Fruit fly (Drosophila melanogaster) whole organism, prepupa: Measurements from ENCODE around the gene CG2129.

Source experiments
- Blimp-1 ChIP-seq: fragments of 200-800 bp; sonication (Bioruptor generic); optimal IDR thresholded peaks from 3 replicates; lab custom pipeline; 2017; ENCODE audit warnings: missing biosample characterization, missing genetic modification characterization, mild to moderate bottlenecking, moderate library complexity, missing genetic modification reagents
- CG10631 ChIP-seq: fragments of 200-800 bp; sonication (Bioruptor generic); optimal IDR thresholded peaks from 2 replicates; lab custom pipeline; 2016; ENCODE audit warnings: missing biosample characterization, missing genetic modification characterization
- CG11294 ChIP-seq: fragments of 200-800 bp; sonication (Bioruptor generic); IDR thresholded peaks from 2 replicates; pipeline ENCODE4 v1.3.6; 2022; ENCODE audit warnings: missing biosample characterization, missing genetic modification characterization
- CG11762 ChIP-seq: fragments of 200-800 bp; sonication (Bioruptor generic); optimal IDR thresholded peaks from 3 replicates; lab custom pipeline; 2016; ENCODE audit warnings: missing biosample characterization, missing genetic modification characterization; ENCODE audit not compliant: insufficient read depth
- CG11902 ChIP-seq: fragments of 200-800 bp; sonication (Bioruptor generic); optimal IDR thresholded peaks from 3 replicates; lab custom pipeline; 2016; ENCODE audit warnings: missing biosample characterization, missing genetic modification characterization
- CG16779 ChIP-seq: fragments of 200-800 bp; sonication (Bioruptor generic); optimal IDR thresholded peaks from 3 replicates; lab custom pipeline; 2017; ENCODE audit warnings: missing biosample characterization, mild to moderate bottlenecking, missing genetic modification characterization
- CG32006 ChIP-seq: fragments of 200-800 bp; sonication (Bioruptor generic); optimal IDR thresholded peaks from 3 replicates; lab custom pipeline; 2017; ENCODE audit warnings: missing biosample characterization, mild to moderate bottlenecking, missing genetic modification characterization
- CG34406 ChIP-seq: fragments of 200-800 bp; sonication (Bioruptor generic); optimal IDR thresholded peaks from 3 replicates; lab custom pipeline; 2016; ENCODE audit warnings: missing biosample characterization, missing genetic modification characterization
- CG3919 ChIP-seq: fragments of 200-800 bp; sonication (Bioruptor generic); optimal IDR thresholded peaks from 3 replicates; lab custom pipeline; 2016; ENCODE audit warnings: missing biosample characterization, missing genetic modification characterization
- CG6276 ChIP-seq: fragments of 200-800 bp; sonication (Bioruptor generic); optimal IDR thresholded peaks from 2 replicates; lab custom pipeline; 2017; ENCODE audit warnings: missing biosample characterization, mild to moderate bottlenecking, missing genetic modification characterization
- CG6792 ChIP-seq: fragments of 200-800 bp; sonication (Bioruptor generic); optimal IDR thresholded peaks from 3 replicates; lab custom pipeline; 2016; ENCODE audit warnings: missing biosample characterization, missing genetic modification characterization
- CG6808 ChIP-seq: fragments of 200-800 bp; sonication (Bioruptor generic); optimal IDR thresholded peaks from 3 replicates; lab custom pipeline; 2017; ENCODE audit warnings: missing biosample characterization, missing genetic modification characterization, mild to moderate bottlenecking, moderate library complexity, missing genetic modification reagents
- CG6854 ChIP-seq: fragments of 200-800 bp; sonication (Bioruptor generic); optimal IDR thresholded peaks from 2 replicates; lab custom pipeline; 2017; ENCODE audit warnings: missing biosample characterization, mild to moderate bottlenecking, missing genetic modification characterization
- CG7368 ChIP-seq: fragments of 200-800 bp; sonication (Bioruptor generic); optimal IDR thresholded peaks from 3 replicates; lab custom pipeline; 2016; ENCODE audit warnings: missing biosample characterization, missing genetic modification characterization
- CG8119 ChIP-seq: fragments of 200-800 bp; sonication (Bioruptor generic); IDR thresholded peaks from 3 replicates; pipeline ENCODE4 v1.3.6; 2022; ENCODE audit warnings: missing biosample characterization, missing genetic modification characterization
- Eip75B ChIP-seq: fragments of 200-800 bp; sonication (Bioruptor generic); optimal IDR thresholded peaks from 3 replicates; lab custom pipeline; 2016; ENCODE audit warnings: missing biosample characterization, missing genetic modification characterization
- Eip78C ChIP-seq: fragments of 200-800 bp; sonication (Bioruptor generic); peaks from one replicate; lab custom pipeline; 2016; ENCODE audit warnings: missing biosample characterization, missing genetic modification characterization
- Eip93F ChIP-seq: fragments of 200-800 bp; sonication (Bioruptor generic); optimal IDR thresholded peaks from 2 replicates; lab custom pipeline; 2016; ENCODE audit warnings: missing biosample characterization, mild to moderate bottlenecking, missing genetic modification characterization
- Hr39 ChIP-seq: fragments of 200-800 bp; sonication (Bioruptor generic); optimal IDR thresholded peaks from 2 replicates; lab custom pipeline; 2016; ENCODE audit warnings: missing biosample characterization, missing genetic modification characterization
- Hr4 ChIP-seq: fragments of 200-800 bp; sonication (Bioruptor generic); optimal IDR thresholded peaks from 3 replicates; lab custom pipeline; 2016; ENCODE audit warnings: missing biosample characterization, missing genetic modification characterization
- OdsH ChIP-seq: fragments of 200-800 bp; sonication (Bioruptor generic); optimal IDR thresholded peaks from 3 replicates; lab custom pipeline; 2016; ENCODE audit warnings: missing biosample characterization, missing genetic modification characterization
- Smox ChIP-seq: fragments of 200-800 bp; sonication (Bioruptor generic); optimal IDR thresholded peaks from 3 replicates; lab custom pipeline; 2016; ENCODE audit warnings: missing biosample characterization, missing genetic modification characterization
- Sox102F ChIP-seq: fragments of 200-800 bp; sonication (Bioruptor generic); optimal IDR thresholded peaks from 2 replicates; lab custom pipeline; 2016; ENCODE audit warnings: missing biosample characterization, mild to moderate bottlenecking, missing genetic modification characterization
- Sox14 ChIP-seq: fragments of 200-800 bp; sonication (Bioruptor generic); optimal IDR thresholded peaks from 3 replicates; lab custom pipeline; 2016; ENCODE audit warnings: missing biosample characterization, missing genetic modification characterization
- esn ChIP-seq: fragments of 200-800 bp; sonication (Bioruptor generic); optimal IDR thresholded peaks from 2 replicates; lab custom pipeline; 2016; ENCODE audit warnings: missing biosample characterization, mild to moderate bottlenecking, missing genetic modification characterization, moderate library complexity
- fd59A ChIP-seq: fragments of 200-800 bp; sonication (Bioruptor generic); optimal IDR thresholded peaks from 2 replicates; lab custom pipeline; 2017; ENCODE audit warnings: missing biosample characterization, mild to moderate bottlenecking, missing genetic modification characterization, missing genetic modification reagents
- fd85E ChIP-seq: fragments of 200-800 bp; sonication (Bioruptor generic); optimal IDR thresholded peaks from 3 replicates; lab custom pipeline; 2016; ENCODE audit warnings: missing biosample characterization, missing genetic modification characterization
- fkh ChIP-seq: fragments of 200-800 bp; sonication (Bioruptor generic); optimal IDR thresholded peaks from 3 replicates; lab custom pipeline; 2017; ENCODE audit warnings: missing biosample characterization, mild to moderate bottlenecking, missing genetic modification characterization, moderate library complexity
- lz ChIP-seq: fragments of 200-800 bp; sonication (Bioruptor generic); optimal IDR thresholded peaks from 3 replicates; lab custom pipeline; 2016; ENCODE audit warnings: missing biosample characterization, missing genetic modification characterization
- net ChIP-seq: fragments of 200-800 bp; sonication (Bioruptor generic); optimal IDR thresholded peaks from 3 replicates; lab custom pipeline; 2016; ENCODE audit warnings: missing biosample characterization, missing genetic modification characterization
- pdm3 ChIP-seq: fragments of 200-800 bp; sonication (Bioruptor generic); optimal IDR thresholded peaks from 3 replicates; lab custom pipeline; 2016; ENCODE audit warnings: missing biosample characterization, missing genetic modification characterization
- salr ChIP-seq, 2 experiments: fragments of 200-800 bp; sonication (Bioruptor generic); optimal IDR thresholded peaks; 3 replicates each; lab custom pipeline; 2016 to 2018; ENCODE audit warnings: missing biosample characterization in 2 of 2, missing genetic modification characterization in 2 of 2, mild to moderate bottlenecking in 1 of 2
- spab ChIP-seq: fragments of 200-800 bp; sonication (Bioruptor generic); optimal IDR thresholded peaks from 2 replicates; lab custom pipeline; 2017; ENCODE audit warnings: missing biosample characterization, mild to moderate bottlenecking, missing genetic modification characterization, missing genetic modification reagents
- ss ChIP-seq, 2 experiments: fragments of 200-800 bp; sonication (Bioruptor generic); optimal IDR thresholded peaks; 2 replicates in 1 of 2; 3 replicates in 1 of 2; lab custom pipeline; 2017 to 2018; ENCODE audit warnings: mild to moderate bottlenecking in 2 of 2, missing biosample characterization in 2 of 2, missing genetic modification characterization in 2 of 2, moderate library complexity in 1 of 2
- svp ChIP-seq: fragments of 200-800 bp; sonication (Bioruptor generic); peaks from one replicate; lab custom pipeline; 2016; ENCODE audit warnings: missing biosample characterization, missing genetic modification characterization
- topi ChIP-seq: fragments of 200-800 bp; sonication (Bioruptor generic); optimal IDR thresholded peaks from 3 replicates; lab custom pipeline; 2016; ENCODE audit warnings: missing biosample characterization, missing genetic modification characterization
- vri ChIP-seq: fragments of 200-800 bp; sonication (Bioruptor generic); optimal IDR thresholded peaks from 3 replicates; lab custom pipeline; 2016; ENCODE audit warnings: missing biosample characterization, mild to moderate bottlenecking, missing genetic modification characterization

Gene CG2129

DNA sequence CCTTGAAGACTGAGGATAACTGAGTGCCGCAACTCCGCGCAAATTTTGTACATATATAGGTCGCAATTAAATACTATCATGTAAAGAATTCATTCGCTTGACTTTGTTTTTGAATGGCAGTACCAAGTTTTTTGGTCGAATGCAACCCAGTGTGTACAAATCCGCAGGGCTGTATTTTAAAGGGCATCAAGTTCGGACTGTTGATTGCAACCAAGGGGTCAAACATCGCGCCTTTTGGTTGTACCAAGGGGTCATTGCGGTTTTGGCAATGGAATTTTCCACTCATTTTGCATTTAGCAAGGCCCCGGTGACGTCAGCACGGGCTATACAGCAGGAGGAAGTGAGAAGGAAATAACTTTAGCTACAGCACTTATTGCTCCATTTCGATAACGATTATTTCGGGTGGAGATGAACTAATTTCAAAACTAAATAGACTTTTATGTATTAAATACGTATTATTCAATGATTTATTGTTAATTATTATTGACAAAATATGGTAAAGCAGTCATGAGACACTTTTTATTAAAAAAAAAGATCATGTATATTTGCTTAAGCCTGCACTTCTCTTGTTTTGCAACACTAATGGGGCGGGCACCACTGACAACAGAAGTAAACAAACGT, 13.8 kb upstream of the CG2129 start, which contains the start of gene CG10958 (continued):
- TF ChIP-seq lz (GFP tag; lab: Kevin White, UChicago) (peak; percentile 61), CG11294 (no peak; the same call in 1 of the 2 replicates), Smox (no peak), ss (GFP tag; optimal IDR thresholded peaks at IDR 0.05; lab: Kevin White, UChicago) (no peak), Eip78C (GFP tag; lab: Kevin White, UChicago) (peak; percentile 81), CG6792 (peak; percentile 60), CG16779 (tag; lab: Kevin White, UChicago) (no peak), CG3919 (GFP tag; lab: Kevin White, UChicago) (peak; percentile 73), Eip75B (peak; percentile 61), Blimp-1 (GFP tag; lab: Kevin White, UChicago) (no peak), fd59A (no peak), CG11902 (GFP tag; lab: Kevin White, UChicago) (peak; percentile 34), pdm3 (GFP tag; lab: Kevin White, UChicago) (peak; percentile 75), fkh (peak; percentile 90), fd85E (peak; percentile 25), CG10631 (GFP tag; lab: Kevin White, UChicago) (peak; percentile 69), CG6854 (GFP tag; lab: Kevin White, UChicago) (peak; percentile 34), OdsH (peak; percentile 68), vri (GFP tag; lab: Kevin White, UChicago) (no peak), topi (peak; percentile 65), CG6808 (GFP tag; lab: Kevin White, UChicago) (no peak)
- TF ChIP-seq, all 60 proteins: peak for 36

DNA sequence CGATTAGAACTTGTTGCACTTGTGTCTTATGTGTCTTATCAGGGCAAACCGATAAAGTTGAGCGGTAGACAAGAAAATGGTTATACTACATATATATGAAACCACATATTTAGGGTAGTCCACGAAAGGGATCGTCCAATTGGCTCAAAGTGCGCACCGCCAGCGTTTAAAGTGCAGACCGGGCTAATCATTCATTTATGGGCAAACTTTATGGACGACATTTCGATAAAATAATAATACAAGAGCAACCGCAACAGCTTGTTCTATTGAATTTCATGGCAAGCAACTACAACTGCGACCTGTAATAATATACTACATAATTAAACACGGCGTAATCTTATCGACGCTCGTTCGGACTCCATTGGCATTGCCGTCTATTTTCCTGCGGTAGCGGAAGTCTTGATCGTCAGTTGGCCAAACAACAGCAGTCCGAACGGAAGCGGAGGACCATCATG, 10.2 kb upstream of the CG2129 start, which contains the start of the genes cyr and CG2120:
cyr (minus strand) TSS at position 294 of the 455 bp plus-strand sequence.
CG2120 (plus strand) TSS at position 405 of the 455 bp plus-strand sequence.
- TF ChIP-seq CG7368 (GFP tag; lab: Kevin White, UChicago) (no peak), ss (GFP tag; optimal IDR thresholded peaks at IDR 0.05; lab: Kevin White, UChicago) (no peak), Hr39 (GFP tag; lab: Kevin White, UChicago) (no peak), CG32006 (no peak), spab (no peak), Sox14 (GFP tag; lab: Kevin White, UChicago) (no peak), CG8119 (GFP tag; lab: Robert Waterston, UW) (no peak), salr (GFP tag; optimal IDR thresholded peaks at IDR 0.05; lab: Kevin White, UChicago) (no peak), svp (GFP tag; lab: Kevin White, UChicago) (no peak), CG34406 (GFP tag; lab: Kevin White, UChicago) (no peak), Eip93F (GFP tag; lab: Kevin White, UChicago) (no peak), CG6276 (no peak), CG10631 (GFP tag; lab: Kevin White, UChicago) (no peak), OdsH (no peak), Sox102F (GFP tag; lab: Kevin White, UChicago) (no peak)

DNA sequence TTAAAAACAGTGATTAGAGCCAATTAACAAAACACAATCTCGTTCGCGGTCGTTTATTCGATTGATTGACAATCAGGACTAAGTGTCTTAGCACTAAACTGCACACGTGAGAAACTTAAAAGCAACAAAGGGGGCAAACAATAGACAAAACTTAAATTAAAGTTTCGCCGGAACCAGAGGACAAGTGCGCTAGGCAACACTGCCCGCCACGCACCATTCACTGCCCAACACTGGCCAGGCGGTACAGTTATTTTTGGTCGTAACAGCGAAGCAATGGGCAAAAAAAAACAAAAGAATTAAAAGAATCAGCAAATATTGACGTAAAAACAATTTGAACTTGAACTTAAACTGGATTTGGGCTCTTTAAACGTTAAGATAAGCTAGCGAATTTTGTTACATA, 8.4 kb upstream of the CG2129 start:
- TF ChIP-seq net (GFP tag; lab: Kevin White, UChicago): no peak
- TF ChIP-seq CG11762 (GFP tag; lab: Kevin White, UChicago): no peak
- TF ChIP-seq esn (GFP tag; lab: Kevin White, UChicago): no peak
- no peak for TF ChIP-seq Hr4 (GFP tag; lab: Kevin White, UChicago)
- TF ChIP-seq CG8119 (GFP tag; lab: Robert Waterston, UW): no peak
- TF ChIP-seq CG16779 (tag; lab: Kevin White, UChicago): no peak
